Worm (Caenorhabditis elegans) whole organism, L4/young adult: Measurements from ENCODE around the gene pkc-1.

Source experiments
- W03F9.2 ChIP-seq: fragments of 150-350 bp; optimal IDR thresholded peaks from 2 replicates; lab custom pipeline; 2014; ENCODE audit warnings: missing biosample characterization, missing genetic modification characterization
- dao-5 ChIP-seq: sonication (generic microtip); optimal IDR thresholded peaks from 2 replicates; lab custom pipeline; 2016; ENCODE audit warnings: missing genotype, missing genetic modification characterization, moderate library complexity, missing compliant biosample characterization

ce11 chrV:12033841-12034240, 1.9 kb upstream of the pkc-1 start:
- TF ChIP-seq dao-5 (tag; lab: Kevin White, UChicago) = no peak
- TF ChIP-seq W03F9.2 (tag; lab: Kevin White, UChicago) = no peak
